Worm (Caenorhabditis elegans) whole organism, L4 larva: ENCODE measurements around the gene mre-11.

Experiments used
- D1046.2 ChIP-seq: fragments of 200-800 bp; sonication (Bioruptor generic); IDR thresholded peaks from 2 replicates; pipeline ENCODE4 v1.3.6; 2022; ENCODE audit warnings: missing genetic modification characterization, missing compliant biosample characterization
- F10B5.3 ChIP-seq: sonication (generic microtip); optimal IDR thresholded peaks from 2 replicates; lab custom pipeline; 2016; ENCODE audit warnings: mild to moderate bottlenecking, missing genetic modification characterization, missing compliant biosample characterization
- F37D6.2 ChIP-seq: sonication (generic microtip); optimal IDR thresholded peaks from 2 replicates; lab custom pipeline; 2016; ENCODE audit warnings: mild to moderate bottlenecking, missing genetic modification characterization, missing compliant biosample characterization
- F44E2.7 ChIP-seq: fragments of 200-800 bp; sonication (Bioruptor generic); IDR thresholded peaks from 2 replicates; pipeline ENCODE4 v2.1.2; 2022; ENCODE audit warnings: missing genetic modification characterization, missing compliant biosample characterization
- F49E8.2 ChIP-seq: sonication (generic microtip); optimal IDR thresholded peaks from 2 replicates; lab custom pipeline; 2016; ENCODE audit warnings: missing compliant biosample characterization, mild to moderate bottlenecking, missing genetic modification characterization, borderline replicate concordance
- T26A8.4 ChIP-seq: fragments of 200-800 bp; sonication (Bioruptor generic); IDR thresholded peaks from 2 replicates; pipeline ENCODE4 v1.3.6; 2022; ENCODE audit warnings: missing genetic modification characterization, missing compliant biosample characterization
- Y75B8A.6 ChIP-seq: fragments of 200-800 bp; sonication (Bioruptor generic); IDR thresholded peaks from 2 replicates; pipeline ENCODE4 v1.3.6; 2022; ENCODE audit warnings: missing genetic modification reagents, missing genetic modification characterization, missing compliant biosample characterization
- ama-1 ChIP-seq: fragments of 150-350 bp; optimal IDR thresholded peaks from 2 replicates; lab custom pipeline; 2014; ENCODE audit warnings: inconsistent platforms, mixed read lengths
- arid-1 ChIP-seq: fragments of 200-800 bp; sonication (Bioruptor generic); conservative IDR thresholded peaks from 2 replicates; pipeline ENCODE4 v1.3.6; 2022; ENCODE audit warnings: missing genetic modification reagents, missing genetic modification characterization, missing compliant biosample characterization
- ces-1 ChIP-seq: fragments of 150-350 bp; sonication (generic microtip); optimal IDR thresholded peaks from 4 replicates; lab custom pipeline; 2014; ENCODE audit warnings: missing biosample characterization, missing genetic modification reagents, missing genetic modification characterization
- daf-19 ChIP-seq: fragments of 200-800 bp; sonication (Bioruptor generic); conservative IDR thresholded peaks from 2 replicates; pipeline ENCODE4 v1.3.6; 2022; ENCODE audit warnings: missing genetic modification characterization, missing compliant biosample characterization
- dmd-6 ChIP-seq: fragments of 200-800 bp; sonication (Bioruptor generic); IDR thresholded peaks from 2 replicates; pipeline ENCODE4 v1.3.6; 2022; ENCODE audit warnings: missing genetic modification reagents, missing genetic modification characterization, missing compliant biosample characterization
- dpl-1 ChIP-seq: fragments of 150-350 bp; optimal IDR thresholded peaks from 2 replicates; lab custom pipeline; 2014; ENCODE audit warnings: missing biosample characterization, missing genetic modification reagents, missing genetic modification characterization
- dve-1 ChIP-seq: sonication (generic microtip); optimal IDR thresholded peaks from 2 replicates; lab custom pipeline; 2017; ENCODE audit warnings: antibody characterized with exemption, mild to moderate bottlenecking, missing genetic modification characterization, missing compliant biosample characterization; ENCODE audit not compliant: insufficient read depth
- fos-1 ChIP-seq: fragments of 150-350 bp; optimal IDR thresholded peaks from 2 replicates; lab custom pipeline; 2014; ENCODE audit warnings: missing biosample characterization, missing genetic modification characterization
- hlh-30 ChIP-seq: sonication (generic microtip); optimal IDR thresholded peaks from 2 replicates; lab custom pipeline; 2017; ENCODE audit warnings: antibody characterized with exemption, mild to moderate bottlenecking, missing genetic modification characterization, missing compliant biosample characterization; ENCODE audit not compliant: insufficient read depth
- hmg-1.1 ChIP-seq: fragments of 200-800 bp; sonication (Bioruptor generic); IDR thresholded peaks from 2 replicates; pipeline ENCODE4 v1.3.6; 2022; ENCODE audit warnings: missing genetic modification reagents, missing genetic modification characterization, missing compliant biosample characterization
- jun-1 ChIP-seq: fragments of 150-350 bp; optimal IDR thresholded peaks from 2 replicates; lab custom pipeline; 2014; ENCODE audit warnings: missing biosample characterization, missing genetic modification reagents, missing genetic modification characterization
- lin-1 ChIP-seq: fragments of 200-800 bp; sonication (Bioruptor generic); IDR thresholded peaks from 2 replicates; pipeline ENCODE4 v1.3.6; 2022; ENCODE audit warnings: missing genetic modification reagents, missing genetic modification characterization, missing compliant biosample characterization
- lin-15B ChIP-seq: fragments of 150-350 bp; sonication (generic microtip); optimal IDR thresholded peaks from 3 replicates; lab custom pipeline; 2014; ENCODE audit warnings: missing biosample characterization, missing genetic modification characterization
- lin-38 ChIP-seq: fragments of 200-800 bp; sonication (Bioruptor generic); IDR thresholded peaks from 2 replicates; pipeline ENCODE4 v1.3.6; 2022; ENCODE audit warnings: missing genetic modification reagents, missing genetic modification characterization, missing compliant biosample characterization
- lir-3 ChIP-seq: sonication (generic microtip); optimal IDR thresholded peaks from 2 replicates; lab custom pipeline; 2016; ENCODE audit warnings: mild to moderate bottlenecking, missing genetic modification characterization, missing compliant biosample characterization
- lsy-2 ChIP-seq, 2 experiments: fragments of 150-350 bp in 1 of 2; sonication (generic microtip) in 1 of 2; optimal IDR thresholded peaks; 2 replicates each; lab custom pipeline; 2014 to 2017; ENCODE audit warnings: missing biosample characterization in 2 of 2, missing genetic modification characterization in 2 of 2
- madf-5 ChIP-seq, 2 experiments: fragments of 200-800 bp; sonication (Bioruptor generic); IDR thresholded peaks; 2 replicates each; pipeline ENCODE4 v1.3.6; 2022; ENCODE audit warnings: missing compliant biosample characterization in 2 of 2, missing genetic modification characterization in 2 of 2
- mdl-1 ChIP-seq, 2 experiments: fragments of 150-350 bp in 1 of 2; sonication (generic microtip) in 1 of 2; optimal IDR thresholded peaks; 2 replicates each; lab custom pipeline; 2014 to 2017; ENCODE audit warnings: missing biosample characterization in 2 of 2, missing genetic modification characterization in 2 of 2
- mdt-29 ChIP-seq: fragments of 200-800 bp; sonication (Bioruptor generic); IDR thresholded peaks from 2 replicates; pipeline ENCODE4 v1.3.6; 2022; ENCODE audit warnings: missing genetic modification reagents, missing genetic modification characterization, missing compliant biosample characterization
- mep-1 ChIP-seq: fragments of 150-350 bp; sonication (generic microtip); optimal IDR thresholded peaks from 3 replicates; lab custom pipeline; 2014; ENCODE audit warnings: missing biosample characterization, missing genetic modification characterization
- mxl-2 ChIP-seq: fragments of 200-800 bp; sonication (Bioruptor generic); conservative IDR thresholded peaks from 2 replicates; pipeline ENCODE4 v1.3.6; 2022; ENCODE audit warnings: missing genetic modification reagents, missing genetic modification characterization, missing compliant biosample characterization
- mxl-3 ChIP-seq: fragments of 200-800 bp; sonication (Bioruptor generic); optimal IDR thresholded peaks from 2 replicates; lab custom pipeline; 2018; ENCODE audit warnings: mild to moderate bottlenecking, missing genetic modification characterization, missing compliant biosample characterization
- nhr-102 ChIP-seq: sonication (generic microtip); optimal IDR thresholded peaks from 2 replicates; lab custom pipeline; 2016; ENCODE audit warnings: mild to moderate bottlenecking, missing genetic modification characterization, moderate library complexity, missing compliant biosample characterization
- nhr-25 ChIP-seq: sonication (generic microtip); optimal IDR thresholded peaks from 2 replicates; lab custom pipeline; 2017; ENCODE audit warnings: missing genetic modification characterization, mild to moderate bottlenecking, missing compliant biosample characterization, antibody characterized with exemption, moderate library complexity, borderline replicate concordance; ENCODE audit not compliant: insufficient read depth
- nhr-28 ChIP-seq: fragments of 150-350 bp; optimal IDR thresholded peaks from 2 replicates; lab custom pipeline; 2014; ENCODE audit warnings: missing biosample characterization, missing genetic modification characterization
- nhr-41 ChIP-seq: fragments of 200-800 bp; sonication (Bioruptor generic); IDR thresholded peaks from 2 replicates; pipeline ENCODE4 v1.3.6; 2022; ENCODE audit warnings: missing genetic modification reagents, missing genetic modification characterization, missing compliant biosample characterization
- nhr-42 ChIP-seq: fragments of 200-800 bp; sonication (Bioruptor generic); IDR thresholded peaks from 2 replicates; pipeline ENCODE4 v1.3.6; 2022; ENCODE audit warnings: missing genetic modification characterization, missing compliant biosample characterization
- nhr-48 ChIP-seq: sonication (generic microtip); optimal IDR thresholded peaks from 2 replicates; lab custom pipeline; 2016; ENCODE audit warnings: mild to moderate bottlenecking, missing genetic modification characterization, missing compliant biosample characterization
- nhr-6 ChIP-seq: fragments of 150-350 bp; optimal IDR thresholded peaks from 2 replicates; lab custom pipeline; 2014; ENCODE audit warnings: missing biosample characterization, missing genetic modification characterization
- nhr-76 ChIP-seq: fragments of 150-350 bp; optimal IDR thresholded peaks from 2 replicates; lab custom pipeline; 2014; ENCODE audit warnings: missing biosample characterization, missing genetic modification characterization
- pha-4 ChIP-seq, 2 experiments: fragments of 150-350 bp in 1 of 2; fragments of 200-800 bp in 1 of 2; sonication (Bioruptor generic) in 1 of 2; IDR thresholded peaks in 1 of 2; optimal IDR thresholded peaks in 1 of 2; 2 replicates each; pipeline versions ENCODE4 v1.3.6 to Lab custom; 2014 to 2022; ENCODE audit warnings: missing genetic modification characterization in 2 of 2, missing genetic modification reagents in 2 of 2, missing biosample characterization in 1 of 2, missing compliant biosample characterization in 1 of 2
- php-3 ChIP-seq: fragments of 200-800 bp; sonication (Bioruptor generic); IDR thresholded peaks from 2 replicates; pipeline ENCODE4 v1.3.6; 2022; ENCODE audit warnings: missing genetic modification reagents, missing genetic modification characterization, missing compliant biosample characterization
- rbr-2 ChIP-seq: sonication (generic microtip); optimal IDR thresholded peaks from 2 replicates; lab custom pipeline; 2016; ENCODE audit warnings: missing genotype, missing genetic modification characterization, missing compliant biosample characterization
- set-16 ChIP-seq: fragments of 200-800 bp; sonication (Bioruptor generic); IDR thresholded peaks from 2 replicates; pipeline ENCODE4 v1.3.6; 2022; ENCODE audit warnings: missing genetic modification reagents, missing genetic modification characterization, missing compliant biosample characterization
- skn-1 ChIP-seq: fragments of 150-350 bp; optimal IDR thresholded peaks from 2 replicates; lab custom pipeline; 2014; ENCODE audit warnings: missing biosample characterization, missing genetic modification characterization
- snpc-4 ChIP-seq: fragments of 150-350 bp; optimal IDR thresholded peaks from 2 replicates; lab custom pipeline; 2014; ENCODE audit warnings: missing biosample characterization, missing genetic modification characterization
- unc-130 ChIP-seq: sonication (generic microtip); optimal IDR thresholded peaks from 2 replicates; lab custom pipeline; 2016; ENCODE audit warnings: missing genetic modification reagents, missing genetic modification characterization, missing compliant biosample characterization
- vab-7 ChIP-seq: fragments of 200-800 bp; sonication (Bioruptor generic); IDR thresholded peaks from 2 replicates; pipeline ENCODE4 v1.3.6; 2022; ENCODE audit warnings: missing genetic modification reagents, missing genetic modification characterization, missing compliant biosample characterization
- zfp-2 ChIP-seq: sonication (generic microtip); optimal IDR thresholded peaks from 2 replicates; lab custom pipeline; 2016; ENCODE audit warnings: mild to moderate bottlenecking, missing genetic modification characterization, missing compliant biosample characterization
- zip-11 ChIP-seq: fragments of 200-800 bp; sonication (Bioruptor generic); IDR thresholded peaks from 2 replicates; pipeline ENCODE4 v1.3.6; 2022; ENCODE audit warnings: missing genetic modification characterization, missing compliant biosample characterization
- ztf-7 ChIP-seq: fragments of 150-350 bp; optimal IDR thresholded peaks from 2 replicates; lab custom pipeline; 2014; ENCODE audit warnings: missing biosample characterization, missing genetic modification characterization

The mre-11 gene

DNA sequence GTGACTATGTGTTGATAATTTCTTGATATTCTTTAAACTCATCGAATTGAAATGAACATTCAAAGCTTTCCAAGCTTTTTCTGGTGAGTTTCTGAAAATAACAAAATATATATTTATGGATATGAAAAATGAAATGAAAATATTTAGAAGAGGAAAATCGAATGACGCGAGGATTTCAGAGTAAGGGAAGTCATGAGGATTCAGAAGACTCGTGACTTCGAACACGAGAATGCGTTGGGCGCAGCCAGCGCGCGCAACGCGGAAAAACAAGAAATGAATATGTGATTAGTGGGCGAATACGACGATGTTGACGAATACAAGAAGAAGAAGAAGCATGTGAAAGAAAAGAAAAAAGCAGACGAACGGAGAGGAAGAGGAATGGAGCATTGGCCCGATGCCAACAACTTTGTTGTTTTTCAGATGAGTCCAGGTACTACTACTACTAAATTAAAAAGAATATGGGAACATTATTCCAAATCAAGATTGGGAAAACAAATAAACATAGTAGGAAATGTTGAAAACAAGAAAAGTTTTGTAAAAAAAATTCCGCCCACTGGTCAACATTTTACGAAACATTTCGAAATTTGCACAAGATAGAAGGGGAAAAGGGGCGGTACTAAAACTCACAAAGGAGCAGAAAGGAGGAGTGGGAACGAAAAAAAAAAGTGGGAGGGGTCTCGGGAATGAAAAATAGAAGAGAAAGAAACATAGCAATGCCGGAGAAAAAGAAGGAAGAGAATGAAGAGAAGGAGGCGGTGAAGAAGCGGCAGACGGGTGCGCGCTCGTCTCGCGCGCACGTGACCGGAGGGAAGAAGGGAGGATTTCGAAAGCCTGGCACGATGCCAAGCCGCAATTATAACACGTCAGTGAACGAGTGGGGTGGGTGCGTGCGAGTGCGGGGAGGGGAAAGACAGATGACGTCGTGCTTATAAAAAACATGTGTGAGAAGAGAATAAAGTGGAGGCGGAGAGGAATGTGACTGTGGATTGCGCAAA lies 21.2 kb downstream of the mre-11 start:
- TF ChIP-seq vab-7 (GFP tag; lab: Robert Waterston, UW) (peak; percentile 90), zip-11 (GFP tag; lab: Robert Waterston, UW) (no peak), jun-1 (tag; lab: Kevin White, UChicago) (peak; percentile 31), nhr-48 (peak; percentile 96), unc-130 (GFP tag; lab: Kevin White, UChicago) (no peak), nhr-76 (tag; lab: Kevin White, UChicago) (no peak), nhr-41 (peak; percentile 85), F49E8.2 (tag; lab: Kevin White, UChicago) (no peak), lin-15B (tag; lab: Kevin White, UChicago) (no peak), skn-1 (tag; lab: Kevin White, UChicago) (no peak), ama-1 (lab: Kevin White, UChicago) (no peak), hlh-30 (tag; lab: Kevin White, UChicago) (peak; percentile 98), php-3 (GFP tag; lab: Robert Waterston, UW) (peak; percentile 76), daf-19 (GFP tag; lab: Robert Waterston, UW) (peak; percentile 66; the same call in 1 of the 2 replicates), nhr-42 (peak; percentile 82), arid-1 (GFP tag; lab: Robert Waterston, UW) (peak; percentile 75), lin-1 (GFP tag; lab: Robert Waterston, UW) (peak; percentile 87), mdl-1 (tag; optimal IDR thresholded peaks at IDR 0.05; lab: Kevin White, UChicago) (peak; percentile 97 to 98), fos-1 (no peak), F37D6.2 (peak; percentile 78), nhr-25 (tag; lab: Kevin White, UChicago) (peak; percentile 59), mxl-3 (peak; percentile 95), zfp-2 (tag; lab: Kevin White, UChicago) (peak; percentile 46), snpc-4 (tag; lab: Kevin White, UChicago) (peak; percentile 65), F44E2.7 (GFP tag; lab: Robert Waterston, UW) (no peak), F10B5.3 (no peak), mep-1 (tag; lab: Kevin White, UChicago) (peak; percentile 95), dve-1 (tag; lab: Kevin White, UChicago) (peak; percentile 91), pha-4 (GFP tag; IDR thresholded peaks at IDR 0.05; lab: Robert Waterston, UW) (peak; percentile 92), pha-4 (tag; optimal IDR thresholded peaks at IDR 0.05; lab: Kevin White, UChicago) (no peak), lir-3 (no peak), nhr-28 (tag; lab: Kevin White, UChicago) (peak; percentile 32), nhr-6 (tag; lab: Kevin White, UChicago) (no peak), D1046.2 (GFP tag; lab: Robert Waterston, UW) (0 out of 2 replicates have a peak, but pooled peaks have one; percentile 67), lsy-2 (tag; optimal IDR thresholded peaks at IDR 0.05; lab: Kevin White, UChicago) (peak; percentile 69 to 90), mxl-2 (GFP tag; lab: Robert Waterston, UW) (peak; percentile 86), dmd-6 (peak; percentile 98), rbr-2 (tag; lab: Kevin White, UChicago) (peak; percentile 79), nhr-102 (peak; percentile 56), dpl-1 (GFP tag; lab: Kevin White, UChicago) (peak; percentile 63), set-16 (GFP tag; lab: Robert Waterston, UW) (peak; percentile 100), mdt-29 (GFP tag; lab: Robert Waterston, UW) (peak; percentile 69), Y75B8A.6 (GFP tag; lab: Robert Waterston, UW) (no peak), ces-1 (GFP tag; lab: Kevin White, UChicago) (no peak), ztf-7 (no peak), T26A8.4 (GFP tag; lab: Robert Waterston, UW) (peak; percentile 94), madf-5 (GFP tag; IDR thresholded peaks at IDR 0.05; lab: Robert Waterston, UW) (no peak), lin-38 (GFP tag; lab: Robert Waterston, UW) (peak; percentile 71), hmg-1.1 (peak; percentile 94)
